Worm (Caenorhabditis elegans): ENCODE measurements around the gene C53A5.2.

C53A5.2 gene

DNA sequence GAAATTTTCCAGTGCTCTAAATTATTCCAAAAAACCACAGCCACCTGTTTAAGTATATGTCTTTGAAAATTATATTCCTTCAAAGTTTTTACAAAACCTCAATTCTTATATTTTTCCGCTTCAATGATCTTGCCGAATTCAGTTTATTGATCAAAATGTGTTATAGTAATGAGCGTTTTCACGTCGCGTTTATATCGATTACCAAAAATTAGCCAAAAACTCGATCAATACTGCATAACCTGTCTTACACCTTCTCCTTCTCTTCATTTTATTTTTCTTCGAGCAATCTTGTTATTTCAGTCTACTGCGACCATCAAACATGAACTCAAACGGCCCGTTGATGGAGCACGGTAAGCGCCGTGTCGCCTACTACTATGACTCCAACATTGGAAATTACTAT, 2.1 kb upstream of the C53A5.2 start, which contains the start of gene hda-1:
TSS of gene hda-1 (plus strand) at position 301 of the 400 bp plus-strand sequence.
- TF ChIP-seq nhr-28 (tag; optimal IDR thresholded peaks at IDR 0.05), result no peak

DNA sequence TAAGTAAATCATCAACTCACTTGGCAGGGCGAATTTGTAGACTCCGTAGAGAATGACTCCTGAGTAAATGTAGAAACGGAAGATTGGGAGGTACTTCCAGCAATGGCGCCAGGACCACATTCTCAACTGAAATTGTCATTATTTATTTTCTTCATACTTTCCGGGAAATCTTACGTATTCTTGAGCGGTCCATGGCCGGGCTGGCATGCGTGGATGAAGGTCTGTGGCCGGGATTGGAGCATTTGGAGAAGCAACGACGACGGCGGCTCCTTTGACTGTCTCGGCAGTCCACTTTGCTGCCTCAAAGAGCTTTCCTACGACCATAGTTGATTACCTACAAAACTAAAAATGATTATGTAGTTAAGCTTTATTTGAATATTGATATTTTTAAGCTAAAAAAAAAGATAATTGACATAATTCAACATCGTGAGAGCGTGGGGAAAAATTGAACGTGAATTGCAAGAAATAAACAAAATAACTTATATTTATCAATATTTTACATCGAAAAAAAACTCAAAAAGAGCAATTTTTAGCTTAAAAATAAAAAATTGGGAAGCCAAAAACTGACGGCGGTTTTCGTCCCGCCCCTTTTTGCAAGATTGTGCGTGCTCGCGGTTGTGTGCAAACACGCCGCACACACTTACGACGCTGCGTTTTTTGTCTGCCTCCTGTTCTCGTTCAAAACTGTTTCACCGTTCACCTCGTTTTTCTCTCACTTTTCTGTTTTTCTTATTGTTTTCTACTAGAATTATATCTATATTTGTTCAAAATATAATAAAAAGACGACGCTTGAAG, 980 bp upstream of the C53A5.2 start, which contains the start of gene ril-1:
TSS of gene ril-1 (minus strand) at position 342 of the 795 bp plus-strand sequence.
- TF ChIP-seq nhr-237 (tag; optimal IDR thresholded peaks at IDR 0.05) (no peak), nhr-2 (tag; optimal IDR thresholded peaks at IDR 0.05) (no peak), snpc-4 (tag; optimal IDR thresholded peaks at IDR 0.05) (no peak), M03D4.4 (tag; optimal IDR thresholded peaks at IDR 0.05) (peak; percentile 63), elt-3 (tag; optimal IDR thresholded peaks at IDR 0.05) (no peak), mab-5 (tag; optimal IDR thresholded peaks at IDR 0.05) (no peak), lin-13 (tag; optimal IDR thresholded peaks at IDR 0.05) (no peak), lin-32 (GFP tag; optimal IDR thresholded peaks at IDR 0.05) (no peak), unc-39 (tag; optimal IDR thresholded peaks at IDR 0.05) (no peak), ham-2 (GFP tag; optimal IDR thresholded peaks at IDR 0.05) (no peak), nhr-12 (tag; optimal IDR thresholded peaks at IDR 0.05) (no peak), nhr-28 (tag; optimal IDR thresholded peaks at IDR 0.05) (no peak), lsy-2 (tag; optimal IDR thresholded peaks at IDR 0.05) (peak; percentile 58), tbx-8 (GFP tag; optimal IDR thresholded peaks at IDR 0.05) (peak; percentile 20), cnd-1 (tag; optimal IDR thresholded peaks at IDR 0.05) (peak; percentile 28), mep-1 (tag; optimal IDR thresholded peaks at IDR 0.05) (peak; percentile 19), ceh-43 (GFP tag; optimal IDR thresholded peaks at IDR 0.05) (peak; percentile 52), mls-2 (tag; optimal IDR thresholded peaks at IDR 0.05) (no peak), blmp-1 (tag; optimal IDR thresholded peaks at IDR 0.05) (peak; percentile 1), elt-1 (tag; optimal IDR thresholded peaks at IDR 0.05; ENCODE audit: borderline replicate concordance, insufficient read depth) (peak; percentile 14), drap-1 (GFP tag; optimal IDR thresholded peaks at IDR 0.05) (peak; percentile 73), hlh-1 (tag; optimal IDR thresholded peaks at IDR 0.05) (peak; percentile 23), ceh-83 (GFP tag; optimal IDR thresholded peaks at IDR 0.05) (no peak), sem-2 (GFP tag; optimal IDR thresholded peaks at IDR 0.05) (no peak), nhr-76 (tag; optimal IDR thresholded peaks at IDR 0.05) (no peak), bed-3 (GFP tag; optimal IDR thresholded peaks at IDR 0.05) (no peak), zip-8 (tag; optimal IDR thresholded peaks at IDR 0.05) (no peak), unc-120 (tag; optimal IDR thresholded peaks at IDR 0.05; ENCODE audit: poor library complexity, severe bottlenecking) (peak; percentile 37), flh-1 (GFP tag; optimal IDR thresholded peaks at IDR 0.05) (peak; percentile 1), ztf-11 (tag; optimal IDR thresholded peaks at IDR 0.05) (no peak), sptf-1 (tag; optimal IDR thresholded peaks at IDR 0.05) (peak; percentile 58), ces-1 (GFP tag; optimal IDR thresholded peaks at IDR 0.05) (no peak), unc-62 (GFP tag; optimal IDR thresholded peaks at IDR 0.05) (no peak), pha-4 (tag; optimal IDR thresholded peaks at IDR 0.05) (no peak), ceh-39 (tag; optimal IDR thresholded peaks at IDR 0.05) (no peak)

DNA sequence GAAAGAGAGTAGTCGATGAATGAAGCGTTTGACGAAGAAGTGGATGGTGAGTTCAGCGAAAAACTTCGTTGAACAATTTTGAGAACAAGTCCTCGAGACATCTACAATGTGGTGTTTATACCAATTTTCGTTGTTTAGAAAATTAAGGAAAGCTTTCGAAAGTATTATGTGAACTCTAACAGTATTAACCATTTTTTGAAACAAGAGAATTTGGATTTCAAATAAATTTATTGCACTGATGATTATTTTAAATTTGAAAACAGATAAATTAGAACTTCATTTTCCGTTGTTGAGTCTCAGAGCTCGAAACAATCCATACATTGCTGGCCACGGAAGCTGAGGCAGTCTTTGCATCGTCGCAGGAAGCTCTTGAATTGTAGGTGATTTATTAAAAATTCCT, 491 bp downstream of the C53A5.2 start, which contains the start of gene C53A5.16:
TSS of gene C53A5.16 (minus strand) at position 101 of the 400 bp plus-strand sequence.
- TF ChIP-seq ceh-39 (tag; optimal IDR thresholded peaks at IDR 0.05) (no peak), nhr-237 (tag; optimal IDR thresholded peaks at IDR 0.05) (no peak), nhr-76 (tag; optimal IDR thresholded peaks at IDR 0.05) (no peak), elt-1 (tag; optimal IDR thresholded peaks at IDR 0.05; ENCODE audit: borderline replicate concordance, insufficient read depth) (no peak), unc-120 (tag; optimal IDR thresholded peaks at IDR 0.05; ENCODE audit: poor library complexity, severe bottlenecking) (no peak), ceh-43 (GFP tag; optimal IDR thresholded peaks at IDR 0.05) (no peak), zip-8 (tag; optimal IDR thresholded peaks at IDR 0.05) (no peak)

DNA sequence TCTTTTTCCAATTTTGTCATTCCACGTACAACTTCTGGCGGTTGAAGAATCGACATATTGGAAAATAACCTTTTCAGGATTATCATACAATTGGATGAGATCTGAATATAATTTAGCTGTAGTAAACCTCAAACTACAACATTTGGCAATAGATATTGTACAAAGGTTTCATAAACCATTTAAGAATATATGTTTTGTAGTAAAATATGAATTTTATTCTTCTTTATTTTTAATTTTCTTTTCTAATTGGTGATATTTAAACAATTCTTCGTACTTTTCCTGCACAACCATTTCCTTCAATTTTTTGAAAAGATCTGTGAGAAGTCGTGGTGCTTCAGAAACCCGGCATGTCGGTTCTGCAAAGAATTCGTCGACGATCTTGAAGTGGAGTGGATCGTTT, 2.0 kb downstream of the C53A5.2 start, which contains the start of gene C53A5.17:
TSS of gene C53A5.17 (minus strand) at position 101 of the 400 bp plus-strand sequence.
- TF ChIP-seq cnd-1 (tag; optimal IDR thresholded peaks at IDR 0.05) (no peak), tbx-8 (GFP tag; optimal IDR thresholded peaks at IDR 0.05) (no peak), lin-13 (tag; optimal IDR thresholded peaks at IDR 0.05) (no peak), hlh-1 (tag; optimal IDR thresholded peaks at IDR 0.05) (no peak), zip-8 (tag; optimal IDR thresholded peaks at IDR 0.05) (no peak), unc-120 (tag; optimal IDR thresholded peaks at IDR 0.05; ENCODE audit: poor library complexity, severe bottlenecking) (no peak), nhr-12 (tag; optimal IDR thresholded peaks at IDR 0.05) (no peak)
